Worm (Caenorhabditis elegans): ENCODE measurements around the gene F46B3.15.
"Not testable (repeated sequence)": the region's sequence is repeated elsewhere in the genome, so short reads cannot be mapped to it uniquely, and the experiment has no call there.

ce11 chrV:20605812-20606211, 27.7 kb downstream of the F46B3.15 start:
- not testable (repeated sequence) for TF ChIP-seq ama-1 (optimal IDR thresholded peaks at IDR 0.05); ets-4 (tag; optimal IDR thresholded peaks at IDR 0.05); unc-86 (tag; optimal IDR thresholded peaks at IDR 0.05)

Data from whole organism, late embryonic.